Worm (Caenorhabditis elegans) whole organism, L2 larva: ENCODE data around the gene W01B6.3.

Source experiments
- egl-27 ChIP-seq: sonication (generic microtip); optimal IDR thresholded peaks from 3 replicates; lab custom pipeline; 2017; ENCODE audit warnings: missing biosample characterization, missing genetic modification reagents, missing genetic modification characterization
- fos-1 ChIP-seq: fragments of 150-350 bp; optimal IDR thresholded peaks from 2 replicates; lab custom pipeline; 2014; ENCODE audit warnings: missing biosample characterization, missing genetic modification characterization
- lin-13 ChIP-seq: fragments of 150-350 bp; optimal IDR thresholded peaks from 2 replicates; lab custom pipeline; 2014; ENCODE audit warnings: missing biosample characterization, missing genetic modification reagents, missing genetic modification characterization
- lin-39 ChIP-seq: fragments of 150-350 bp; optimal IDR thresholded peaks from 2 replicates; lab custom pipeline; 2014; ENCODE audit warnings: missing biosample characterization, missing genetic modification reagents, missing genetic modification characterization
- nhr-237 ChIP-seq: fragments of 150-350 bp; optimal IDR thresholded peaks from 2 replicates; lab custom pipeline; 2014; ENCODE audit warnings: missing biosample characterization, missing genetic modification characterization
- sem-4 ChIP-seq: fragments of 150-350 bp; optimal IDR thresholded peaks from 2 replicates; lab custom pipeline; 2014; ENCODE audit warnings: missing biosample characterization, missing genetic modification reagents, missing genetic modification characterization
- ztf-11 ChIP-seq: sonication (generic microtip); optimal IDR thresholded peaks from 2 replicates; lab custom pipeline; 2017; ENCODE audit warnings: missing biosample characterization, missing genetic modification characterization

- no peak for TF ChIP-seq lin-13 (GFP tag; lab: Kevin White, UChicago)
- TF ChIP-seq nhr-237 (tag; lab: Kevin White, UChicago) = no peak
- no peak for TF ChIP-seq lin-39 (tag; lab: Kevin White, UChicago)
- no peak for TF ChIP-seq ztf-11
- no peak for TF ChIP-seq egl-27 (tag; lab: Kevin White, UChicago)
- TF ChIP-seq sem-4 (tag; lab: Kevin White, UChicago) = no peak
- no peak for TF ChIP-seq fos-1 (tag; lab: Kevin White, UChicago)
Observed at ce11 chrIV:10096881-10097280, 24.5 kb upstream of the W01B6.3 start, which contains the start of gene dis-3.
